Worm (Caenorhabditis elegans): ENCODE results near the gene C05G5.2.
A peak's percentile ranks its signal among the peaks of the same experiment; 100 is the strongest.

The C05G5.2 gene

DNA sequence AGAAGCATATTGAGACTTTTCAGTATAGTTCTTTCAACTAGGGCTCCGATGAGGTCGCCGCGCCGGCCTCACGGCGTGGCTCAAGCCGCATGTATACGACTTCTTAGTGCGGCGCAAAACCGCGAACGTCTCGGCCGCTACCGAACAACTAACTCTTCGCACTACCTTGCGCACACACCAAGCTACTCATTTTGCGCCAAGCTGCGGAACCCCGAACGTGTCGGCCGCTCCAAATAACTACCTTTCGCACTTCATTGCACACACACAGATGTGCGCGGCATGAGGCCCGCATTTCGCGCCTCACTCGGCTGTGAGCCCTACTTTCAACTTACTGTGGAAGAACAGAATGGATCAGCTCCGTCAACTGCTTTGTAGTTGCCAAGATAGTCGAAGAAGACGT lies 20.7 kb downstream of the C05G5.2 start:
- TF ChIP-seq lsy-2 (tag; optimal IDR thresholded peaks at IDR 0.05): no peak
- TF ChIP-seq aha-1 (tag; optimal IDR thresholded peaks at IDR 0.05): no peak
- TF ChIP-seq ces-1 (GFP tag; optimal IDR thresholded peaks at IDR 0.05): no peak
- no peak for TF ChIP-seq C34B4.2 (tag; optimal IDR thresholded peaks at IDR 0.05)
- TF ChIP-seq aly-2 (tag; optimal IDR thresholded peaks at IDR 0.05): no peak
- TF ChIP-seq fkh-10 (GFP tag; optimal IDR thresholded peaks at IDR 0.05): no peak
- TF ChIP-seq ama-1 (optimal IDR thresholded peaks at IDR 0.05): no peak
- no peak for TF ChIP-seq sox-4 (tag; optimal IDR thresholded peaks at IDR 0.05)
- no peak for TF ChIP-seq ceh-63 (GFP tag; optimal IDR thresholded peaks at IDR 0.05)
- TF ChIP-seq egl-27 (tag; optimal IDR thresholded peaks at IDR 0.05): no peak
- TF ChIP-seq mab-9 (GFP tag; IDR thresholded peaks at IDR 0.05): no peak
- no peak for TF ChIP-seq fkh-8 (tag; optimal IDR thresholded peaks at IDR 0.05)
- no peak for TF ChIP-seq rnt-1 (tag; optimal IDR thresholded peaks at IDR 0.05)
- TF ChIP-seq lin-15B (tag; optimal IDR thresholded peaks at IDR 0.05): no peak
- no peak for TF ChIP-seq isw-1 (GFP tag; IDR thresholded peaks at IDR 0.05)
- TF ChIP-seq jun-1 (tag; optimal IDR thresholded peaks at IDR 0.05): no peak
- TF ChIP-seq dpl-1 (GFP tag; optimal IDR thresholded peaks at IDR 0.05): no peak

DNA sequence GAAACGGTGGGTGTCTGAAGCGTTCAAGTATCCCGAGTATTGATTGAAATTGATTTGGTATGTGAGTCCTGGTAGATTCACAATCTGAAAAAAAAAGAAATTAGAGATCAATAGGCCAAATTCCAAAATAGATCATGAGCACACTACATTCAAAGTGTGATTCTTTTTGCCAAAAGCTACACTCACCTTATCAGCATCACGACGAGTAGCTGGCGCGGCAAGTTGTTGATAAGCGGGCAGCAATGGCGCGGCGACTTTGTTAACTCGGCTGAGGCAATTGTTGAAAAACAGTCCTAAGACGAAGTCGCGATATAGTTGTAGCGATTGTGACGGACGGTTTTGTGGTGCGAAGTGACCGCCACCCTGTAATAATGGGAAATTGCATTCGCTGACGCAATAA lies 21.9 kb downstream of the C05G5.2 start:
- TF ChIP-seq elt-2 (tag; optimal IDR thresholded peaks at IDR 0.05) (peak; percentile 66), nhr-71 (tag; optimal IDR thresholded peaks at IDR 0.05) (no peak), rnt-1 (tag; optimal IDR thresholded peaks at IDR 0.05) (no peak), lin-15B (tag; optimal IDR thresholded peaks at IDR 0.05) (no peak)

- no peak for TF ChIP-seq nhr-12 (tag; optimal IDR thresholded peaks at IDR 0.05)
- TF ChIP-seq elt-2 (tag; optimal IDR thresholded peaks at IDR 0.05): peak; percentile 16
- no peak for TF ChIP-seq vab-15 (tag; optimal IDR thresholded peaks at IDR 0.05)
- no peak for TF ChIP-seq unc-86 (tag; optimal IDR thresholded peaks at IDR 0.05)
- TF ChIP-seq ces-1 (GFP tag; optimal IDR thresholded peaks at IDR 0.05): no peak
Measured at ce11 chrX:14770336-14770735, 23.2 kb downstream of the C05G5.2 start.

ce11 chrX:14771682-14772081 lies 24.6 kb downstream of the C05G5.2 start, which contains the start of gene Y16B4A.2:
Gene Y16B4A.2, minus strand, starts transcription at chrX:14771851.
- peak; percentile 8 for TF ChIP-seq elt-2 (tag; optimal IDR thresholded peaks at IDR 0.05)
- TF ChIP-seq tlp-1 (tag; optimal IDR thresholded peaks at IDR 0.05): no peak
- no peak for TF ChIP-seq snpc-4 (tag; optimal IDR thresholded peaks at IDR 0.05)
- no peak for TF ChIP-seq egl-27 (tag; optimal IDR thresholded peaks at IDR 0.05)
- no peak for TF ChIP-seq nhr-77 (tag; optimal IDR thresholded peaks at IDR 0.05)

ce11 chrX:14773238-14773637 lies 26.1 kb downstream of the C05G5.2 start, which contains the start of gene unc-3:
Gene unc-3, plus strand, starts transcription at chrX:14773538.
- TF ChIP-seq egl-27 (tag; optimal IDR thresholded peaks at IDR 0.05): no peak
- no peak for TF ChIP-seq swsn-7 (tag; optimal IDR thresholded peaks at IDR 0.05)
- TF ChIP-seq lin-35 (GFP tag; optimal IDR thresholded peaks at IDR 0.05): no peak
- peak; percentile 36 for TF ChIP-seq nhr-85 (tag)
- TF ChIP-seq snpc-4 (tag; optimal IDR thresholded peaks at IDR 0.05): no peak
- no peak for TF ChIP-seq nhr-47 (tag; optimal IDR thresholded peaks at IDR 0.05)

DNA sequence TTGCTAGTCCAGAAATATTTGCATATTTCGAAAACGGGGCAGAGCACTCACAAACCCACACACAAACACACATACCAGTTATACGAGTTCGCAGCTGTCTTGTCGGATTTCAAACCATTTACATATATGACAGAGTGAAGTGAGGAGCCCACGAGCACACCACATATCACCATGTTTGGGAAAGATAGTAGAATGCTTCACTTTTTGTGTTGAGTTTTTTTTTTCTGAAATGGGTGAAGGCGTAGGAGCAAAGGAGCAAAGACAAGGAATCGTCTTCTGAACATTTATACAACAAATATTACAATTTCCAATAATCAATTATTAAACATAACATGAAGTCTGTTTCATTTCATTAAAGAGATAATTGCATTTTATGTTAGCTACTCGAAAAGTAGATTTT lies 28.1 kb downstream of the C05G5.2 start:
- TF ChIP-seq mef-2 (tag; optimal IDR thresholded peaks at IDR 0.05): no peak
- TF ChIP-seq snu-23 (GFP tag; optimal IDR thresholded peaks at IDR 0.05): no peak
- TF ChIP-seq lin-39 (tag; optimal IDR thresholded peaks at IDR 0.05): no peak
- TF ChIP-seq Y116A8C.19 (tag; optimal IDR thresholded peaks at IDR 0.05; ENCODE audit: borderline replicate concordance): no peak
- no peak for TF ChIP-seq nhr-77 (tag; optimal IDR thresholded peaks at IDR 0.05)
